Worm (Caenorhabditis elegans) whole organism, L1 larva: Measurements from ENCODE around the gene gad-2.
A peak's percentile ranks its signal among the peaks of the same experiment; 100 is the strongest.

Experiments
- C04F5.9 ChIP-seq: sonication (generic microtip); optimal IDR thresholded peaks from 2 replicates; lab custom pipeline; 2016; ENCODE audit warnings: missing genetic modification characterization, missing compliant biosample characterization
- ama-1 ChIP-seq: fragments of 150-350 bp; optimal IDR thresholded peaks from 2 replicates; lab custom pipeline; 2014
- blmp-1 ChIP-seq: fragments of 150-350 bp; optimal IDR thresholded peaks from 2 replicates; lab custom pipeline; 2014; ENCODE audit warnings: missing biosample characterization, missing genetic modification characterization
- ceh-8 ChIP-seq: fragments of 200-800 bp; sonication (Bioruptor generic); optimal IDR thresholded peaks from 2 replicates; lab custom pipeline; 2018; ENCODE audit warnings: mild to moderate bottlenecking, missing genetic modification characterization, moderate library complexity, missing compliant biosample characterization
- ceh-88 ChIP-seq: fragments of 200-800 bp; sonication (Bioruptor generic); IDR thresholded peaks from 2 replicates; pipeline ENCODE4 v1.3.6; 2022; ENCODE audit warnings: missing genetic modification characterization, missing compliant biosample characterization
- ceh-90 ChIP-seq: sonication (generic microtip); optimal IDR thresholded peaks from 2 replicates; lab custom pipeline; 2016; ENCODE audit warnings: missing genetic modification characterization, missing compliant biosample characterization
- dsc-1 ChIP-seq: sonication (generic microtip); optimal IDR thresholded peaks from 2 replicates; lab custom pipeline; 2016; ENCODE audit warnings: mild to moderate bottlenecking, missing genetic modification characterization, missing compliant biosample characterization
- egl-13 ChIP-seq: sonication (generic microtip); optimal IDR thresholded peaks from 2 replicates; lab custom pipeline; 2016; ENCODE audit warnings: missing genotype, missing genetic modification reagents, missing genetic modification characterization, missing compliant biosample characterization
- egl-27 ChIP-seq, 2 experiments: fragments of 150-350 bp in 1 of 2; sonication (generic microtip); optimal IDR thresholded peaks; 3 replicates each; lab custom pipeline; 2017 to 2018; ENCODE audit warnings: missing biosample characterization in 2 of 2, missing genetic modification characterization in 2 of 2, missing genetic modification reagents in 2 of 2
- elt-2 ChIP-seq: sonication (generic microtip); optimal IDR thresholded peaks from 2 replicates; lab custom pipeline; 2016; ENCODE audit warnings: missing genetic modification characterization, mild to moderate bottlenecking, inconsistent platforms, missing compliant biosample characterization, missing genetic modification reagents
- elt-3 ChIP-seq, 6 experiments: fragments of 150-350 bp in 1 of 6; sonication (generic microtip); optimal IDR thresholded peaks; 2 replicates each; lab custom pipeline; 2017 to 2018; ENCODE audit warnings: missing biosample characterization in 6 of 6, missing genetic modification characterization in 6 of 6, inconsistent platforms in 1 of 6
- fkh-10 ChIP-seq: sonication (generic microtip); optimal IDR thresholded peaks from 2 replicates; lab custom pipeline; 2017; ENCODE audit warnings: missing biosample characterization, missing genetic modification reagents, missing genetic modification characterization
- fos-1 ChIP-seq: fragments of 150-350 bp; optimal IDR thresholded peaks from 2 replicates; lab custom pipeline; 2014; ENCODE audit warnings: missing biosample characterization, missing genetic modification characterization
- hpl-2 ChIP-seq: fragments of 150-350 bp; optimal IDR thresholded peaks from 2 replicates; lab custom pipeline; 2014; ENCODE audit warnings: missing biosample characterization, missing genetic modification reagents, missing genetic modification characterization
- lin-14 ChIP-seq: fragments of 200-800 bp; sonication (Bioruptor generic); optimal IDR thresholded peaks from 2 replicates; lab custom pipeline; 2018; ENCODE audit warnings: mild to moderate bottlenecking, missing genetic modification characterization, moderate library complexity, missing compliant biosample characterization
- lin-35 ChIP-seq, 2 experiments: fragments of 150-350 bp; optimal IDR thresholded peaks; 2 replicates each; lab custom pipeline; 2014; ENCODE audit warnings: missing biosample characterization in 2 of 2, missing genetic modification characterization in 2 of 2, missing genetic modification reagents in 2 of 2
- lsy-2 ChIP-seq, 2 experiments: fragments of 150-350 bp; optimal IDR thresholded peaks; 2 replicates each; lab custom pipeline; 2014; ENCODE audit warnings: missing biosample characterization in 2 of 2, missing genetic modification characterization in 2 of 2
- mdl-1 ChIP-seq, 2 experiments: fragments of 150-350 bp; optimal IDR thresholded peaks; 2 replicates each; lab custom pipeline; 2014 to 2017; ENCODE audit warnings: missing biosample characterization in 2 of 2, missing genetic modification characterization in 2 of 2, inconsistent platforms in 1 of 2
- nhr-11 ChIP-seq: fragments of 150-350 bp; optimal IDR thresholded peaks from 2 replicates; lab custom pipeline; 2014; ENCODE audit warnings: missing biosample characterization, missing genetic modification characterization
- nhr-19 ChIP-seq: fragments of 200-800 bp; sonication (Bioruptor generic); conservative IDR thresholded peaks from 2 replicates; pipeline ENCODE4 v1.3.6; 2022; ENCODE audit warnings: missing genetic modification characterization, missing compliant biosample characterization
- nhr-20 ChIP-seq: sonication (generic microtip); optimal IDR thresholded peaks from 2 replicates; lab custom pipeline; 2016; ENCODE audit warnings: mild to moderate bottlenecking, missing genetic modification characterization, missing compliant biosample characterization
- nhr-47 ChIP-seq: sonication (generic microtip); optimal IDR thresholded peaks from 2 replicates; lab custom pipeline; 2016; ENCODE audit warnings: mild to moderate bottlenecking, missing genetic modification characterization, moderate library complexity, missing compliant biosample characterization
- nhr-71 ChIP-seq: sonication (generic microtip); optimal IDR thresholded peaks from 2 replicates; lab custom pipeline; 2016; ENCODE audit warnings: mild to moderate bottlenecking, missing genetic modification characterization, moderate library complexity, missing compliant biosample characterization
- nhr-84 ChIP-seq: sonication (generic microtip); optimal IDR thresholded peaks from 2 replicates; lab custom pipeline; 2017; ENCODE audit warnings: missing biosample characterization, missing genetic modification characterization
- nhr-85 ChIP-seq: sonication (generic microtip); peaks from one replicate; lab custom pipeline; 2016; ENCODE audit warnings: missing genetic modification characterization, inconsistent platforms, missing compliant biosample characterization
- nhr-90 ChIP-seq: sonication (generic microtip); optimal IDR thresholded peaks from 2 replicates; lab custom pipeline; 2016; ENCODE audit warnings: mild to moderate bottlenecking, missing genetic modification characterization, missing compliant biosample characterization; ENCODE audit not compliant: poor library complexity
- rnt-1 ChIP-seq: sonication (generic microtip); optimal IDR thresholded peaks from 2 replicates; lab custom pipeline; 2016; ENCODE audit warnings: mild to moderate bottlenecking, missing genetic modification characterization, moderate library complexity, missing compliant biosample characterization
- snpc-4 ChIP-seq: fragments of 150-350 bp; optimal IDR thresholded peaks from 2 replicates; lab custom pipeline; 2014; ENCODE audit warnings: missing biosample characterization, missing genetic modification characterization
- snu-23 ChIP-seq: sonication (generic microtip); optimal IDR thresholded peaks from 2 replicates; lab custom pipeline; 2016; ENCODE audit warnings: missing genetic modification characterization, missing compliant biosample characterization
- sox-4 ChIP-seq: sonication (generic microtip); optimal IDR thresholded peaks from 2 replicates; lab custom pipeline; 2016; ENCODE audit warnings: missing genetic modification characterization, missing compliant biosample characterization
- tbx-2 ChIP-seq: sonication (generic microtip); optimal IDR thresholded peaks from 2 replicates; lab custom pipeline; 2016; ENCODE audit warnings: missing genetic modification characterization, missing compliant biosample characterization
- unc-30 ChIP-seq: sonication (generic microtip); optimal IDR thresholded peaks from 2 replicates; lab custom pipeline; 2017; ENCODE audit warnings: missing biosample characterization, missing genetic modification characterization
- unc-86 ChIP-seq: sonication (generic microtip); optimal IDR thresholded peaks from 2 replicates; lab custom pipeline; 2016; ENCODE audit warnings: missing genetic modification characterization, missing compliant biosample characterization
- unc-98 ChIP-seq: fragments of 200-800 bp; sonication (Bioruptor generic); IDR thresholded peaks from 2 replicates; pipeline ENCODE4 v1.3.6; 2022; ENCODE audit warnings: missing genetic modification characterization, missing compliant biosample characterization
- vab-15 ChIP-seq: sonication (generic microtip); optimal IDR thresholded peaks from 2 replicates; lab custom pipeline; 2017; ENCODE audit warnings: missing genotype, mild to moderate bottlenecking, missing genetic modification characterization, missing compliant biosample characterization
- xbp-1 ChIP-seq: sonication (generic microtip); optimal IDR thresholded peaks from 2 replicates; lab custom pipeline; 2016; ENCODE audit warnings: missing genetic modification characterization, missing compliant biosample characterization

Gene gad-2

ce11 chrX:7430483-7430882 lies 37.2 kb downstream of the gad-2 start:
- peak; percentile 49 for TF ChIP-seq nhr-20 (tag; lab: Kevin White, UChicago)
- TF ChIP-seq elt-3 (tag; optimal IDR thresholded peaks at IDR 0.05; lab: Kevin White, UChicago), result peak in 2 of 6 experiments; percentile 37 to 79
- TF ChIP-seq ceh-88, result no peak
- no peak for TF ChIP-seq nhr-84
- peak; percentile 6 for TF ChIP-seq nhr-47 (tag; lab: Kevin White, UChicago)
- TF ChIP-seq nhr-19 (GFP tag; lab: Robert Waterston, UW), result peak; percentile 21
- peak; percentile 86 for TF ChIP-seq blmp-1
- peak; percentile 23 for TF ChIP-seq nhr-90 (tag; lab: Kevin White, UChicago)
- peak in 1 of 2 experiments; percentile 16 for TF ChIP-seq lsy-2 (tag; optimal IDR thresholded peaks at IDR 0.05; lab: Kevin White, UChicago)
- no peak for TF ChIP-seq snpc-4
- TF ChIP-seq rnt-1 (tag; lab: Kevin White, UChicago), result no peak
- TF ChIP-seq ceh-90 (tag; lab: Kevin White, UChicago), result no peak
- peak; percentile 58 for TF ChIP-seq snu-23 (GFP tag; lab: Kevin White, UChicago)
- peak; percentile 47 for TF ChIP-seq nhr-71
- TF ChIP-seq lin-14 (GFP tag; lab: Kevin White, UChicago), result peak; percentile 67
- peak; percentile 77 for TF ChIP-seq nhr-85 (tag; lab: Kevin White, UChicago)

ce11 chrX:7431165-7431564 lies 37.9 kb downstream of the gad-2 start, which contains the start of gene clc-2:
TSS of gene clc-2 (plus strand) at chrX:7431465.
- TF ChIP-seq elt-3 (tag; optimal IDR thresholded peaks at IDR 0.05; lab: Kevin White, UChicago) (no peak), fos-1 (tag; lab: Kevin White, UChicago) (no peak), lin-35 (GFP tag; optimal IDR thresholded peaks at IDR 0.05; lab: Kevin White, UChicago) (no peak), nhr-11 (tag; lab: Kevin White, UChicago) (no peak), nhr-19 (GFP tag; lab: Robert Waterston, UW) (no peak), ama-1 (no peak), vab-15 (no peak), mdl-1 (tag; optimal IDR thresholded peaks at IDR 0.05; lab: Kevin White, UChicago) (no peak), sox-4 (tag; lab: Kevin White, UChicago) (no peak), ceh-8 (GFP tag; lab: Kevin White, UChicago) (no peak), ceh-90 (tag; lab: Kevin White, UChicago) (no peak), unc-98 (GFP tag; lab: Robert Waterston, UW) (no peak), fkh-10 (GFP tag; lab: Kevin White, UChicago) (no peak)

- TF ChIP-seq nhr-85 (tag; lab: Kevin White, UChicago) (peak; percentile 25), xbp-1 (tag; lab: Kevin White, UChicago) (no peak)
Measured at ce11 chrX:7433269-7433668, 40.0 kb downstream of the gad-2 start, which contains the start of gene clc-5. TSS of gene clc-5 (plus strand) at chrX:7433569.

- peak; percentile 48 for TF ChIP-seq lin-14 (GFP tag; lab: Kevin White, UChicago)
- no peak for TF ChIP-seq hpl-2 (GFP tag; lab: Kevin White, UChicago)
- peak; percentile 50 for TF ChIP-seq nhr-20 (tag; lab: Kevin White, UChicago)
- peak; percentile 54 for TF ChIP-seq snu-23 (GFP tag; lab: Kevin White, UChicago)
- TF ChIP-seq blmp-1, result peak; percentile 61
- TF ChIP-seq nhr-19 (GFP tag; lab: Robert Waterston, UW), result 0 out of 2 replicates have a peak, but pooled peaks have one; percentile 8
- TF ChIP-seq C04F5.9 (tag; lab: Kevin White, UChicago), result no peak
- TF ChIP-seq unc-86 (tag; lab: Kevin White, UChicago), result no peak
- TF ChIP-seq dsc-1 (tag; lab: Kevin White, UChicago), result no peak
- TF ChIP-seq elt-2, result no peak
- TF ChIP-seq unc-30 (tag; lab: Kevin White, UChicago), result no peak
- peak in 2 of 6 experiments; percentile 53 to 71 for TF ChIP-seq elt-3 (tag; optimal IDR thresholded peaks at IDR 0.05; lab: Kevin White, UChicago)
- peak in 1 of 2 experiments; percentile 13 for TF ChIP-seq mdl-1 (tag; optimal IDR thresholded peaks at IDR 0.05; lab: Kevin White, UChicago)
- no peak for TF ChIP-seq egl-27 (tag; optimal IDR thresholded peaks at IDR 0.05; lab: Kevin White, UChicago)
- peak in 1 of 2 experiments; percentile 67 for TF ChIP-seq lin-35 (GFP tag; optimal IDR thresholded peaks at IDR 0.05; lab: Kevin White, UChicago)
- no peak for TF ChIP-seq tbx-2 (tag; lab: Kevin White, UChicago)
- peak; percentile 85 for TF ChIP-seq nhr-85 (tag; lab: Kevin White, UChicago)
- TF ChIP-seq ceh-88, result no peak
- peak; percentile 52 for TF ChIP-seq nhr-71
- no peak for TF ChIP-seq egl-13 (tag; lab: Kevin White, UChicago)
Measured at ce11 chrX:7436912-7437311, 43.6 kb downstream of the gad-2 start.
